Worm (Caenorhabditis elegans): Measurements from ENCODE around the gene tomm-70.

DNA sequence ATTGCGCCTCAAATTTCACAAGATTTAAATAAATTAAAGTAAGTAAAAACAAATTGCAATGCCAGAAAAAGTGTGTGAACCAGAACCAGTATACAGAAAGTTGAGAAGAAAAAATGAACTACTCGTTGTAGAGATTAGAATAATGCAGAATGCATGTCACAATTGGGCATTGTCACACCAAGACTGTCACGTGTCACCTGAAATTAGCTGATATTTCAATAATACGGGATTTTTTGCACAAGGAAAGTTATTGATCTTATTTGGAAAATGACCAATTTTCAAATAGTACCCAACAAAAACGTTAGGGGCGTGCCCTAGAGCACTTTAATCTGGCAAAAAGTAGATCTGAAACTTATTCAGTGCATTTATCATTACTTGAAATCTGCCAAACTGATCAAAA lies 12.6 kb downstream of the tomm-70 start:
- no peak for TF ChIP-seq mep-1 (tag; optimal IDR thresholded peaks at IDR 0.05)
- no peak for TF ChIP-seq ztf-11 (tag; optimal IDR thresholded peaks at IDR 0.05)
- TF ChIP-seq ces-1 (GFP tag; optimal IDR thresholded peaks at IDR 0.05): no peak
- TF ChIP-seq tbx-8 (GFP tag; optimal IDR thresholded peaks at IDR 0.05): no peak

Measured in whole organism, mixed stage, embryonic.